Comparison of ENCODE assay signal across 1 worm cellular context in genomic region chrX:12458021-12458420, ce11.
TF ChIP-seq lines count a peak whose summit lies in the region.

No protein-coding gene starts in this region.

TF ChIP-seq in whole organism, young adult, 124 proteins besides CTCF, POLR2A, EP300 and RAD21 (continued from another document):
- TF ChIP-seq dpff-1 (tag; optimal IDR thresholded peaks at IDR 0.05; lab: Kevin White, UChicago) = no peak
- no peak for TF ChIP-seq ztf-25 (GFP tag; IDR thresholded peaks at IDR 0.05; lab: Robert Waterston, UW)
- TF ChIP-seq egl-44 (GFP tag; IDR thresholded peaks at IDR 0.05; lab: Robert Waterston, UW) = peak; percentile 97
- peak; percentile 38 for TF ChIP-seq gei-17 (GFP tag; optimal IDR thresholded peaks at IDR 0.05; lab: Kevin White, UChicago)
- TF ChIP-seq lag-1 (GFP tag; IDR thresholded peaks at IDR 0.05; lab: Robert Waterston, UW) = no peak
- TF ChIP-seq ZK185.1 (tag; optimal IDR thresholded peaks at IDR 0.05; lab: Kevin White, UChicago; ENCODE audit: poor library complexity, severe bottlenecking) = peak; percentile 78
- peak; percentile 49; the same call in 1 of the 2 replicates for TF ChIP-seq dox-1 (GFP tag; IDR thresholded peaks at IDR 0.05; lab: Robert Waterston, UW)
- TF ChIP-seq rec-8 (tag; optimal IDR thresholded peaks at IDR 0.05; lab: Kevin White, UChicago) = peak; percentile 21 to 64
- peak; percentile 44 for TF ChIP-seq ccch-3 (GFP tag; optimal IDR thresholded peaks at IDR 0.05; lab: Kevin White, UChicago)
- peak; percentile 73 for TF ChIP-seq hmg-1.2 (GFP tag; IDR thresholded peaks at IDR 0.05; lab: Robert Waterston, UW)
- TF ChIP-seq ceh-40 (GFP tag; IDR thresholded peaks at IDR 0.05; lab: Robert Waterston, UW) = 0 out of 2 replicates have a peak, but pooled peaks have one; percentile 65
- TF ChIP-seq athp-1 (tag; optimal IDR thresholded peaks at IDR 0.05; lab: Kevin White, UChicago) = peak; percentile 60
TF ChIP-seq in whole organism, young adult: peak in this region for 80.
